Fruit fly (Drosophila melanogaster) whole organism, adult: ENCODE measurements around the gene CG42299.

Experiments
- CG11617 ChIP-seq: fragments of 200-800 bp; sonication (Bioruptor generic); optimal IDR thresholded peaks from 2 replicates; lab custom pipeline; 2017; ENCODE audit warnings: mild to moderate bottlenecking, missing biosample characterization, missing genetic modification reagents, missing genetic modification characterization
- CG12768 ChIP-seq: fragments of 200-800 bp; sonication (Bioruptor generic); optimal IDR thresholded peaks from 2 replicates; lab custom pipeline; 2017; ENCODE audit warnings: missing biosample characterization, missing genetic modification characterization, mild to moderate bottlenecking, moderate library complexity, missing genetic modification reagents
- CG1620 ChIP-seq: fragments of 200-800 bp; sonication (Bioruptor generic); optimal IDR thresholded peaks from 2 replicates; lab custom pipeline; 2016; ENCODE audit warnings: missing biosample characterization, missing genetic modification characterization
- CG33017 ChIP-seq: fragments of 200-800 bp; sonication (Bioruptor generic); optimal IDR thresholded peaks from 2 replicates; lab custom pipeline; 2018; ENCODE audit warnings: missing biosample characterization, mild to moderate bottlenecking, missing genetic modification characterization, moderate library complexity
- CG7045 ChIP-seq: fragments of 200-800 bp; sonication (Bioruptor generic); optimal IDR thresholded peaks from 2 replicates; lab custom pipeline; 2017; ENCODE audit warnings: missing biosample characterization, mild to moderate bottlenecking, missing genetic modification characterization
- Clk ChIP-seq: fragments of 200-800 bp; sonication (Bioruptor generic); optimal IDR thresholded peaks from 2 replicates; lab custom pipeline; 2017; ENCODE audit warnings: missing biosample characterization, missing genetic modification characterization
- Crg-1 ChIP-seq: fragments of 200-800 bp; sonication (Bioruptor generic); optimal IDR thresholded peaks from 2 replicates; lab custom pipeline; 2016; ENCODE audit warnings: missing biosample characterization, missing genetic modification characterization
- Hr96 ChIP-seq: fragments of 200-800 bp; sonication (Bioruptor generic); optimal IDR thresholded peaks from 2 replicates; lab custom pipeline; 2016; ENCODE audit warnings: missing biosample characterization, missing genetic modification characterization
- Mnt ChIP-seq: fragments of 200-800 bp; sonication (Bioruptor generic); optimal IDR thresholded peaks from 2 replicates; lab custom pipeline; 2016; ENCODE audit warnings: missing biosample characterization, mild to moderate bottlenecking, missing genetic modification characterization
- bab1 ChIP-seq: fragments of 200-800 bp; sonication (Bioruptor generic); optimal IDR thresholded peaks from 3 replicates; lab custom pipeline; 2019; ENCODE audit warnings: missing biosample characterization, mild to moderate bottlenecking, missing genetic modification characterization, moderate library complexity
- cic ChIP-seq: fragments of 200-800 bp; sonication (Bioruptor generic); optimal IDR thresholded peaks from 2 replicates; lab custom pipeline; 2017; ENCODE audit warnings: missing biosample characterization, mild to moderate bottlenecking, missing genetic modification characterization, moderate library complexity
- ovo ChIP-seq: fragments of 200-800 bp; sonication (Bioruptor generic); optimal IDR thresholded peaks from 2 replicates; lab custom pipeline; 2016; ENCODE audit warnings: missing biosample characterization, missing genetic modification characterization
- toe ChIP-seq: fragments of 200-800 bp; sonication (Bioruptor generic); optimal IDR thresholded peaks from 2 replicates; lab custom pipeline; 2016; ENCODE audit warnings: missing biosample characterization, missing genetic modification characterization

- TF ChIP-seq cic (GFP tag; lab: Kevin White, UChicago): no peak
- TF ChIP-seq toe (GFP tag; lab: Kevin White, UChicago): no peak
- TF ChIP-seq Crg-1 (GFP tag; lab: Kevin White, UChicago): no peak
- no peak for TF ChIP-seq Clk (GFP tag; lab: Kevin White, UChicago)
- TF ChIP-seq bab1 (GFP tag; lab: Kevin White, UChicago): no peak
- TF ChIP-seq CG1620 (GFP tag; lab: Kevin White, UChicago): no peak
- no peak for TF ChIP-seq Hr96
- TF ChIP-seq ovo (GFP tag; lab: Kevin White, UChicago): no peak
- TF ChIP-seq CG7045 (GFP tag; lab: Kevin White, UChicago): no peak
- TF ChIP-seq CG11617 (GFP tag; lab: Kevin White, UChicago): no peak
- no peak for TF ChIP-seq CG12768 (GFP tag; lab: Kevin White, UChicago)
- no peak for TF ChIP-seq CG33017 (tag; lab: Kevin White, UChicago)
- TF ChIP-seq Mnt (GFP tag; lab: Kevin White, UChicago): no peak
Measured at dm6 chrX:15539856-15540488, 35.5 kb downstream of the CG42299 start.
